Worm (Caenorhabditis elegans): ENCODE measurements around the gene T07D4.5.

- TF ChIP-seq dpl-1 (GFP tag; optimal IDR thresholded peaks at IDR 0.05) = no peak
- no peak for TF ChIP-seq unc-62 (GFP tag; optimal IDR thresholded peaks at IDR 0.05)
- no peak for TF ChIP-seq ztf-6 (GFP tag; IDR thresholded peaks at IDR 0.05)
- TF ChIP-seq K12H6.12 (tag; optimal IDR thresholded peaks at IDR 0.05) = no peak
Observed at ce11 chrII:8854874-8855273, 29.3 kb downstream of the T07D4.5 start.

All from whole organism, young adult.